Fruit fly (Drosophila melanogaster) whole organism, embryonic: ENCODE results near the gene Cow.
A peak's percentile ranks its signal among the peaks of the same experiment; 100 is the strongest.

Source experiments
- ATbp ChIP-seq: fragments of 200-800 bp; sonication (Bioruptor generic); optimal IDR thresholded peaks from 2 replicates; lab custom pipeline; 2017; ENCODE audit warnings: missing biosample characterization, mild to moderate bottlenecking, missing genetic modification characterization, missing genetic modification reagents
- Aef1 ChIP-seq: fragments of 200-800 bp; sonication (Bioruptor generic); IDR thresholded peaks from 3 replicates; pipeline ENCODE4 v1.3.6; 2022; ENCODE audit warnings: missing biosample characterization, missing genetic modification characterization
- Atf3 ChIP-seq: fragments of 200-800 bp; sonication (Bioruptor generic); optimal IDR thresholded peaks from 3 replicates; lab custom pipeline; 2016; ENCODE audit warnings: missing biosample characterization, missing genetic modification characterization
- Bdp1 ChIP-seq: fragments of 200-800 bp; sonication (Bioruptor generic); optimal IDR thresholded peaks from 3 replicates; lab custom pipeline; 2016; ENCODE audit warnings: missing biosample characterization, missing genetic modification characterization
- BtbVII ChIP-seq: fragments of 200-800 bp; sonication (Bioruptor generic); optimal IDR thresholded peaks from 3 replicates; lab custom pipeline; 2017; ENCODE audit warnings: missing biosample characterization, mild to moderate bottlenecking, missing genetic modification characterization
- CG11093 ChIP-seq: fragments of 200-800 bp; sonication (Bioruptor generic); IDR thresholded peaks from 3 replicates; pipeline ENCODE4 v1.3.6; 2022; ENCODE audit warnings: missing biosample characterization, missing genetic modification characterization
- CG12391 ChIP-seq: fragments of 200-800 bp; sonication (Bioruptor generic); optimal IDR thresholded peaks from 3 replicates; lab custom pipeline; 2018; ENCODE audit warnings: missing biosample characterization, mild to moderate bottlenecking, missing genetic modification characterization, moderate library complexity
- CG15601 ChIP-seq: fragments of 200-800 bp; sonication (Bioruptor generic); optimal IDR thresholded peaks from 3 replicates; lab custom pipeline; 2019; ENCODE audit warnings: missing biosample characterization, mild to moderate bottlenecking, missing genetic modification characterization, moderate library complexity
- CG18619 ChIP-seq: fragments of 200-800 bp; sonication (Bioruptor generic); optimal IDR thresholded peaks from 3 replicates; lab custom pipeline; 2017; ENCODE audit warnings: missing biosample characterization, mild to moderate bottlenecking, missing genetic modification characterization
- CG18764 ChIP-seq: fragments of 200-800 bp; sonication (Bioruptor generic); optimal IDR thresholded peaks from 3 replicates; lab custom pipeline; 2016; ENCODE audit warnings: missing biosample characterization, missing genetic modification characterization
- CG2116 ChIP-seq: fragments of 200-800 bp; sonication (Bioruptor generic); optimal IDR thresholded peaks from 3 replicates; lab custom pipeline; 2018; ENCODE audit warnings: missing biosample characterization, mild to moderate bottlenecking, missing genetic modification characterization
- CG2129 ChIP-seq: fragments of 200-800 bp; sonication (Bioruptor generic); IDR thresholded peaks from 2 replicates; pipeline ENCODE4 v1.3.6; 2022; ENCODE audit warnings: missing biosample characterization, missing genetic modification characterization; ENCODE audit not compliant: partially characterized antibody
- CG31365 ChIP-seq: fragments of 200-800 bp; sonication (Bioruptor generic); optimal IDR thresholded peaks from 2 replicates; lab custom pipeline; 2018; ENCODE audit warnings: missing biosample characterization, mild to moderate bottlenecking, missing genetic modification characterization
- CG4328 ChIP-seq: fragments of 200-800 bp; sonication (Bioruptor generic); optimal IDR thresholded peaks from 3 replicates; lab custom pipeline; 2017; ENCODE audit warnings: missing biosample characterization, missing genetic modification reagents, missing genetic modification characterization
- CG6175 ChIP-seq: fragments of 200-800 bp; sonication (Bioruptor generic); IDR thresholded peaks from 3 replicates; pipeline ENCODE4 v1.3.6; 2022; ENCODE audit warnings: missing biosample characterization, missing genetic modification characterization
- CG6272 ChIP-seq: fragments of 200-800 bp; sonication (Bioruptor generic); IDR thresholded peaks from 2 replicates; pipeline ENCODE4 v1.3.6; 2022; ENCODE audit warnings: missing biosample characterization, missing genetic modification characterization
- CG6813 ChIP-seq: fragments of 200-800 bp; sonication (Bioruptor generic); optimal IDR thresholded peaks from 2 replicates; lab custom pipeline; 2017; ENCODE audit warnings: missing biosample characterization, missing genetic modification characterization, mild to moderate bottlenecking, moderate library complexity, missing genetic modification reagents
- CG7928 ChIP-seq: fragments of 200-800 bp; sonication (Bioruptor generic); optimal IDR thresholded peaks from 2 replicates; lab custom pipeline; 2017; ENCODE audit warnings: missing biosample characterization, mild to moderate bottlenecking, missing genetic modification characterization
- CG9215 ChIP-seq: fragments of 200-800 bp; sonication (Bioruptor generic); IDR thresholded peaks from 2 replicates; pipeline ENCODE4 v1.3.6; 2022; ENCODE audit warnings: missing biosample characterization, missing genetic modification characterization
- CG9876 ChIP-seq: fragments of 200-800 bp; sonication (Bioruptor generic); optimal IDR thresholded peaks from 2 replicates; lab custom pipeline; 2016; ENCODE audit warnings: missing biosample characterization, missing genetic modification characterization
- Dip3 ChIP-seq: fragments of 200-800 bp; sonication (Bioruptor generic); optimal IDR thresholded peaks from 3 replicates; lab custom pipeline; 2016; ENCODE audit warnings: missing biosample characterization, missing genetic modification characterization
- Dref ChIP-seq: fragments of 200-800 bp; sonication (Bioruptor generic); IDR thresholded peaks from 2 replicates; pipeline ENCODE4 v1.3.6; 2022; ENCODE audit warnings: missing biosample characterization, missing genetic modification characterization
- Eip74EF ChIP-seq, 2 experiments: fragments of 200-800 bp in 1 of 2; fragments of >200 bp in 1 of 2; sonication (Bioruptor generic) in 1 of 2; optimal IDR thresholded peaks; 2 replicates each; lab custom pipeline; 2017 to 2019; ENCODE audit warnings: missing biosample characterization in 2 of 2, missing genetic modification characterization in 2 of 2, mild to moderate bottlenecking in 1 of 2, moderate library complexity in 1 of 2
- Elba2 ChIP-seq: fragments of 200-800 bp; sonication (Bioruptor generic); optimal IDR thresholded peaks from 3 replicates; lab custom pipeline; 2016; ENCODE audit warnings: missing biosample characterization, missing genetic modification characterization
- Fer2 ChIP-seq: fragments of 200-800 bp; sonication (Bioruptor generic); optimal IDR thresholded peaks from 2 replicates; lab custom pipeline; 2018; ENCODE audit warnings: missing biosample characterization, mild to moderate bottlenecking, missing genetic modification characterization, moderate library complexity
- H15 ChIP-seq: fragments of 200-800 bp; sonication (Bioruptor generic); IDR thresholded peaks from 3 replicates; pipeline ENCODE4 v1.3.6; 2022; ENCODE audit warnings: missing biosample characterization, missing genetic modification characterization
- HLH3B ChIP-seq: fragments of 200-800 bp; sonication (Bioruptor generic); IDR thresholded peaks from 2 replicates; pipeline ENCODE4 v1.3.6; 2022; ENCODE audit warnings: missing biosample characterization, missing genetic modification characterization
- Meics ChIP-seq: fragments of 200-800 bp; sonication (Bioruptor generic); optimal IDR thresholded peaks from 2 replicates; lab custom pipeline; 2017; ENCODE audit warnings: missing biosample characterization, mild to moderate bottlenecking, missing genetic modification characterization
- Rfx ChIP-seq: fragments of 200-800 bp; sonication (Bioruptor generic); IDR thresholded peaks from 2 replicates; pipeline ENCODE4 v1.3.6; 2022; ENCODE audit warnings: missing biosample characterization, missing genetic modification characterization
- ara ChIP-seq: fragments of 200-800 bp; sonication (Bioruptor generic); IDR thresholded peaks from 2 replicates; pipeline ENCODE4 v1.3.6; 2022; ENCODE audit warnings: missing biosample characterization, missing genetic modification characterization
- ase ChIP-seq: fragments of 200-800 bp; sonication (Bioruptor generic); IDR thresholded peaks from 3 replicates; pipeline ENCODE4 v1.3.6; 2022; ENCODE audit warnings: missing biosample characterization, missing genetic modification characterization
- bsh ChIP-seq, 2 experiments: fragments of 200-800 bp; sonication (Bioruptor generic); optimal IDR thresholded peaks; 2 replicates each; lab custom pipeline; 2017 to 2018; ENCODE audit warnings: mild to moderate bottlenecking in 2 of 2, missing biosample characterization in 2 of 2, missing genetic modification characterization in 2 of 2, moderate library complexity in 1 of 2
- cad ChIP-seq: fragments of >200 bp; optimal IDR thresholded peaks from 2 replicates; lab custom pipeline; 2017; ENCODE audit warnings: missing biosample characterization, missing genetic modification characterization
- cas ChIP-seq: fragments of 200-800 bp; sonication (Bioruptor generic); IDR thresholded peaks from 2 replicates; pipeline ENCODE4 v1.3.6; 2022; ENCODE audit warnings: missing biosample characterization, missing genetic modification characterization
- chinmo ChIP-seq: fragments of 200-800 bp; sonication (Bioruptor generic); IDR thresholded peaks from 4 replicates; pipeline ENCODE4 v1.3.6; 2022; ENCODE audit warnings: missing biosample characterization, missing genetic modification characterization; ENCODE audit not compliant: partially characterized antibody
- corto ChIP-seq: fragments of 200-800 bp; sonication (Bioruptor generic); optimal IDR thresholded peaks from 2 replicates; lab custom pipeline; 2016; ENCODE audit warnings: missing biosample characterization, mild to moderate bottlenecking, missing genetic modification characterization, moderate library complexity
- dimm ChIP-seq: fragments of 200-800 bp; sonication (Bioruptor generic); IDR thresholded peaks from 2 replicates; pipeline ENCODE4 v1.3.6; 2022; ENCODE audit warnings: missing biosample characterization, missing genetic modification characterization
- disco-r ChIP-seq: fragments of 200-800 bp; sonication (Bioruptor generic); optimal IDR thresholded peaks from 2 replicates; lab custom pipeline; 2016; ENCODE audit warnings: missing biosample characterization, missing genetic modification characterization
- dm ChIP-seq: fragments of 200-800 bp; sonication (Bioruptor generic); optimal IDR thresholded peaks from 3 replicates; lab custom pipeline; 2016; ENCODE audit warnings: missing biosample characterization, missing genetic modification characterization
- dpn ChIP-seq, 2 experiments: fragments of 200-800 bp; sonication (Bioruptor generic); optimal IDR thresholded peaks; 3 replicates each; lab custom pipeline; 2016; ENCODE audit warnings: missing biosample characterization in 2 of 2, missing genetic modification characterization in 2 of 2
- gcm ChIP-seq: fragments of 200-800 bp; sonication (Bioruptor generic); optimal IDR thresholded peaks from 2 replicates; lab custom pipeline; 2019; ENCODE audit warnings: missing biosample characterization, mild to moderate bottlenecking, missing genetic modification characterization, moderate library complexity
- inv ChIP-seq: fragments of 200-800 bp; sonication (Bioruptor generic); IDR thresholded peaks from 2 replicates; pipeline ENCODE4 v1.3.6; 2022; ENCODE audit warnings: missing biosample characterization, missing genetic modification characterization; ENCODE audit not compliant: partially characterized antibody
- jing ChIP-seq: fragments of 200-800 bp; sonication (Bioruptor generic); optimal IDR thresholded peaks from 2 replicates; lab custom pipeline; 2018; ENCODE audit warnings: missing biosample characterization, mild to moderate bottlenecking, missing genetic modification characterization
- mam ChIP-seq: fragments of 200-800 bp; sonication (Bioruptor generic); optimal IDR thresholded peaks from 3 replicates; lab custom pipeline; 2016; ENCODE audit warnings: missing biosample characterization, missing genetic modification characterization
- nom ChIP-seq: fragments of 200-800 bp; sonication (Bioruptor generic); optimal IDR thresholded peaks from 2 replicates; lab custom pipeline; 2017; ENCODE audit warnings: missing biosample characterization, missing genetic modification characterization, mild to moderate bottlenecking, moderate library complexity, missing genetic modification reagents
- p53 ChIP-seq: fragments of 200-800 bp; sonication (Bioruptor generic); optimal IDR thresholded peaks from 2 replicates; lab custom pipeline; 2016; ENCODE audit warnings: missing biosample characterization, missing genetic modification characterization
- sob ChIP-seq: fragments of 200-800 bp; sonication (Bioruptor generic); IDR thresholded peaks from 2 replicates; pipeline ENCODE4 v1.3.6; 2022; ENCODE audit warnings: missing biosample characterization, missing genetic modification characterization
- ssp ChIP-seq: fragments of 200-800 bp; sonication (Bioruptor generic); IDR thresholded peaks from 2 replicates; pipeline ENCODE4 v1.3.6; 2022; ENCODE audit warnings: missing biosample characterization, missing genetic modification characterization
- ttk ChIP-seq: fragments of 200-800 bp; sonication (Bioruptor generic); IDR thresholded peaks from 2 replicates; pipeline ENCODE4 v2.1.2; 2022; ENCODE audit warnings: missing biosample characterization, missing genetic modification characterization
- tup ChIP-seq: fragments of 200-800 bp; sonication (Bioruptor generic); optimal IDR thresholded peaks from 2 replicates; lab custom pipeline; 2016; ENCODE audit warnings: missing biosample characterization, mild to moderate bottlenecking, missing genetic modification characterization, moderate library complexity

The Cow gene

dm6 chr3R:23053936-23054335 is 58.6 kb downstream of the Cow start, which contains the start of gene p53 (continued):
- TF ChIP-seq corto (GFP tag; lab: Kevin White, UChicago) (no peak), CG6813 (GFP tag; lab: Kevin White, UChicago) (peak; percentile 71), nom (GFP tag; lab: Kevin White, UChicago) (no peak), Rfx (GFP tag; lab: Robert Waterston, UW) (peak; percentile 89), gcm (peak; percentile 17), CG9215 (0 out of 2 replicates have a peak, but pooled peaks have one; percentile 25), chinmo (GFP tag; lab: Robert Waterston, UW) (0 out of 4 replicates have a peak, but pooled peaks have one; percentile 48), dm (GFP tag; lab: Kevin White, UChicago) (peak; percentile 61), cas (no peak), CG11093 (GFP tag; lab: Robert Waterston, UW) (no peak), CG7928 (GFP tag; lab: Kevin White, UChicago) (peak; percentile 84), CG31365 (tag; lab: Kevin White, UChicago) (peak; percentile 66), jing (GFP tag; lab: Kevin White, UChicago) (peak; percentile 34), Dref (peak; percentile 88), H15 (GFP tag; lab: Robert Waterston, UW) (peak; percentile 64; the same call in 2 of the 3 replicates), p53 (GFP tag; lab: Kevin White, UChicago) (peak; percentile 48), Meics (GFP tag; lab: Kevin White, UChicago) (peak; percentile 91), mam (GFP tag; lab: Kevin White, UChicago) (peak; percentile 67), CG6272 (GFP tag; lab: Robert Waterston, UW) (peak; percentile 54), sob (GFP tag; lab: Robert Waterston, UW) (peak; percentile 80), CG9876 (GFP tag; lab: Kevin White, UChicago) (peak; percentile 47), CG15601 (peak; percentile 67), BtbVII (GFP tag; lab: Kevin White, UChicago) (peak; percentile 79), ara (GFP tag; lab: Robert Waterston, UW) (peak; percentile 54; the same call in 1 of the 2 replicates), CG12391 (tag; lab: Kevin White, UChicago) (peak; percentile 73), ssp (GFP tag; lab: Robert Waterston, UW) (peak; percentile 37; the same call in 1 of the 2 replicates), dpn (GFP tag; optimal IDR thresholded peaks at IDR 0.05; lab: Kevin White, UChicago) (peak; percentile 50 to 82), CG2116 (GFP tag; lab: Kevin White, UChicago) (peak; percentile 84), CG18619 (GFP tag; lab: Kevin White, UChicago) (peak; percentile 85), dimm (GFP tag; lab: Robert Waterston, UW) (0 out of 2 replicates have a peak, but pooled peaks have one; percentile 26), ttk (GFP tag; lab: Robert Waterston, UW) (peak; percentile 55; the same call in 1 of the 2 replicates), Fer2 (tag; lab: Kevin White, UChicago) (peak; percentile 57), HLH3B (GFP tag; lab: Robert Waterston, UW) (peak; percentile 76), inv (GFP tag; lab: Robert Waterston, UW) (peak; percentile 67), ATbp (peak; percentile 74), CG18764 (GFP tag; lab: Kevin White, UChicago) (peak; percentile 63), cad (GFP tag; lab: Kevin White, UChicago) (no peak), CG4328 (GFP tag; lab: Kevin White, UChicago) (peak; percentile 67), CG2129 (no peak; the same call in 1 of the 2 replicates), Eip74EF (GFP tag; optimal IDR thresholded peaks at IDR 0.05; lab: Kevin White, UChicago) (peak in 1 of 2 experiments; percentile 27), Dip3 (GFP tag; lab: Kevin White, UChicago) (peak; percentile 72), disco-r (GFP tag; lab: Kevin White, UChicago) (peak; percentile 80), Atf3 (peak; percentile 59), Aef1 (GFP tag; lab: Robert Waterston, UW) (peak; percentile 30; the same call in 2 of the 3 replicates), CG6175 (GFP tag; lab: Robert Waterston, UW) (0 out of 3 replicates have a peak, but pooled peaks have one; percentile 42), Elba2 (GFP tag; lab: Kevin White, UChicago) (no peak), bsh (GFP tag; optimal IDR thresholded peaks at IDR 0.05; lab: Kevin White, UChicago) (peak in 1 of 2 experiments; percentile 64), ase (GFP tag; lab: Robert Waterston, UW) (peak; percentile 53; the same call in 1 of the 3 replicates), tup (GFP tag; lab: Kevin White, UChicago) (no peak), Bdp1 (GFP tag; lab: Kevin White, UChicago) (peak; percentile 41)
